ENCODE assay signal across 2 worm cellular contexts in the genomic region with DNA sequence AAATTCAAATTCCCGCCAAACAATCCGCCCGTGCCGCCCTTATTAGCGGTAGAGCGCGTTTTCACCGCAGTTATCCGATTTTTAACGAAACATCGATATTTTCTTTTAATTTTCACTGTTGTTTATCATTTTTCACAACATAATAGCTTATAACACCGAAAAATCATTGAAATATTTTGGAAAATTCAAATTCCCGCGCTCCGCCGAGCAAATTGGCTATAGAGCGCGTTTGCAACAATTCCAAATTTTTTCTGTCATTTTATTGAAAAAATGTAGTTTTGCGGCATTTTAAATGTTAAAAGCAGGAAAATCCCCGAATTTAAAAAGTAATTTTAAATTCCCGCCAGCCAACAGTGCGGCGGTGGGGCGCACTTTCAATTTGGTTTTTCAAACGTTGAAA.
A peak's percentile ranks its signal among the peaks of the same experiment; 100 is the strongest.
TF ChIP-seq lines count a peak whose summit lies in the region.

No protein-coding gene starts in this region.

TF ChIP-seq in whole organism, L4 larva, 104 proteins besides CTCF, POLR2A, EP300 and RAD21:
- TF ChIP-seq aly-2 (tag; optimal IDR thresholded peaks at IDR 0.05; lab: Kevin White, UChicago): no peak
- no peak for TF ChIP-seq ztf-7 (tag; optimal IDR thresholded peaks at IDR 0.05; lab: Kevin White, UChicago)
- TF ChIP-seq lin-38 (GFP tag; IDR thresholded peaks at IDR 0.05; lab: Robert Waterston, UW): peak; percentile 77
- no peak for TF ChIP-seq lsy-2 (tag; optimal IDR thresholded peaks at IDR 0.05; lab: Kevin White, UChicago)

TF ChIP-seq in whole organism, young adult, 124 proteins besides CTCF, POLR2A, EP300 and RAD21:
- TF ChIP-seq egrh-3 (GFP tag; IDR thresholded peaks at IDR 0.05; lab: Robert Waterston, UW) (no peak), Y56A3A.18 (GFP tag; IDR thresholded peaks at IDR 0.05; lab: Robert Waterston, UW) (no peak), fkh-3 (tag; optimal IDR thresholded peaks at IDR 0.05; lab: Kevin White, UChicago) (no peak), ceh-58 (GFP tag; IDR thresholded peaks at IDR 0.05; lab: Robert Waterston, UW) (no peak), lin-54 (GFP tag; optimal IDR thresholded peaks at IDR 0.05; lab: Kevin White, UChicago) (peak; percentile 48), lsl-1 (GFP tag; optimal IDR thresholded peaks at IDR 0.05; lab: Kevin White, UChicago) (peak; percentile 12), ceh-27 (GFP tag; optimal IDR thresholded peaks at IDR 0.05; lab: Kevin White, UChicago) (no peak), mcd-1 (GFP tag; IDR thresholded peaks at IDR 0.05; lab: Robert Waterston, UW) (peak; percentile 57), efl-1 (GFP tag; optimal IDR thresholded peaks at IDR 0.05; lab: Kevin White, UChicago) (peak; percentile 25), ceh-91 (GFP tag; IDR thresholded peaks at IDR 0.05; lab: Robert Waterston, UW) (no peak), aptf-3 (GFP tag; IDR thresholded peaks at IDR 0.05; lab: Robert Waterston, UW) (no peak), madf-8 (GFP tag; conservative IDR thresholded peaks at IDR 0.05; lab: Robert Waterston, UW) (0 out of 2 replicates have a peak, but pooled peaks have one; percentile 11)
